Worm (Caenorhabditis elegans) whole organism, late embryonic: ENCODE data around the gene dmsr-6.

ENCODE experiments used
- F13H6.1 ChIP-seq: sonication (generic microtip); optimal IDR thresholded peaks from 2 replicates; lab custom pipeline; 2016; ENCODE audit warnings: missing genetic modification characterization, missing compliant biosample characterization
- Y22D7AL.16 ChIP-seq: sonication (generic microtip); optimal IDR thresholded peaks from 2 replicates; lab custom pipeline; 2016; ENCODE audit warnings: missing genetic modification characterization, missing compliant biosample characterization
- ahr-1 ChIP-seq: sonication (generic microtip); optimal IDR thresholded peaks from 2 replicates; lab custom pipeline; 2016; ENCODE audit warnings: missing genetic modification characterization, missing compliant biosample characterization
- ama-1 ChIP-seq: fragments of 150-350 bp; optimal IDR thresholded peaks from 2 replicates; lab custom pipeline; 2014
- ceh-19 ChIP-seq: fragments of 200-800 bp; sonication (Bioruptor generic); optimal IDR thresholded peaks from 2 replicates; lab custom pipeline; 2018; ENCODE audit warnings: mild to moderate bottlenecking, missing genetic modification characterization, missing compliant biosample characterization
- ceh-2 ChIP-seq: sonication (generic microtip); optimal IDR thresholded peaks from 2 replicates; lab custom pipeline; 2016; ENCODE audit warnings: missing genotype, missing genetic modification characterization, missing compliant biosample characterization
- ceh-24 ChIP-seq: sonication (generic microtip); optimal IDR thresholded peaks from 2 replicates; lab custom pipeline; 2016; ENCODE audit warnings: mild to moderate bottlenecking, missing genetic modification characterization, missing compliant biosample characterization
- ceh-30 ChIP-seq: fragments of 150-350 bp; optimal IDR thresholded peaks from 2 replicates; lab custom pipeline; 2014; ENCODE audit warnings: missing biosample characterization, missing genetic modification characterization
- ceh-31 ChIP-seq: sonication (generic microtip); optimal IDR thresholded peaks from 2 replicates; lab custom pipeline; 2016; ENCODE audit warnings: missing genetic modification characterization, missing compliant biosample characterization
- ceh-34 ChIP-seq: sonication (generic microtip); optimal IDR thresholded peaks from 2 replicates; lab custom pipeline; 2016; ENCODE audit warnings: mild to moderate bottlenecking, missing genetic modification characterization, missing compliant biosample characterization
- ceh-48 ChIP-seq: sonication (generic microtip); optimal IDR thresholded peaks from 2 replicates; lab custom pipeline; 2016; ENCODE audit warnings: missing genetic modification characterization, inconsistent platforms, missing compliant biosample characterization
- ceh-9 ChIP-seq: sonication (generic microtip); optimal IDR thresholded peaks from 2 replicates; lab custom pipeline; 2016; ENCODE audit warnings: mild to moderate bottlenecking, missing genetic modification characterization, inconsistent platforms, missing compliant biosample characterization
- dmd-4 ChIP-seq: sonication (generic microtip); optimal IDR thresholded peaks from 2 replicates; lab custom pipeline; 2016; ENCODE audit warnings: borderline replicate concordance, missing genetic modification characterization, missing compliant biosample characterization
- dve-1 ChIP-seq: sonication (generic microtip); optimal IDR thresholded peaks from 2 replicates; lab custom pipeline; 2017; ENCODE audit warnings: antibody characterized with exemption, mild to moderate bottlenecking, missing genetic modification characterization, missing compliant biosample characterization
- ets-4 ChIP-seq: sonication (generic microtip); optimal IDR thresholded peaks from 2 replicates; lab custom pipeline; 2016; ENCODE audit warnings: missing genetic modification characterization, missing compliant biosample characterization
- eyg-1 ChIP-seq: sonication (generic microtip); optimal IDR thresholded peaks from 2 replicates; lab custom pipeline; 2016; ENCODE audit warnings: missing genotype, missing genetic modification characterization, missing compliant biosample characterization
- fkh-10 ChIP-seq: fragments of 150-350 bp; optimal IDR thresholded peaks from 2 replicates; lab custom pipeline; 2014; ENCODE audit warnings: missing biosample characterization, missing genetic modification reagents, missing genetic modification characterization
- fkh-6 ChIP-seq: sonication (generic microtip); optimal IDR thresholded peaks from 2 replicates; lab custom pipeline; 2016; ENCODE audit warnings: missing genetic modification characterization, missing compliant biosample characterization
- hlh-13 ChIP-seq: fragments of 200-800 bp; sonication (Bioruptor generic); optimal IDR thresholded peaks from 2 replicates; lab custom pipeline; 2018; ENCODE audit warnings: mild to moderate bottlenecking, missing genetic modification characterization, missing compliant biosample characterization
- hlh-15 ChIP-seq: sonication (generic microtip); optimal IDR thresholded peaks from 2 replicates; lab custom pipeline; 2016; ENCODE audit warnings: missing genetic modification characterization, missing compliant biosample characterization
- hlh-30 ChIP-seq: sonication (generic microtip); optimal IDR thresholded peaks from 2 replicates; lab custom pipeline; 2017; ENCODE audit warnings: antibody characterized with exemption, missing genetic modification characterization, missing compliant biosample characterization; ENCODE audit not compliant: insufficient read depth
- nfya-1 ChIP-seq: sonication (generic microtip); optimal IDR thresholded peaks from 2 replicates; lab custom pipeline; 2017; ENCODE audit warnings: missing genetic modification characterization, mild to moderate bottlenecking, missing compliant biosample characterization, antibody characterized with exemption, moderate library complexity
- nhr-11 ChIP-seq: fragments of 150-350 bp; optimal IDR thresholded peaks from 2 replicates; lab custom pipeline; 2014; ENCODE audit warnings: missing biosample characterization, missing genetic modification characterization
- npax-4 ChIP-seq: sonication (generic microtip); optimal IDR thresholded peaks from 2 replicates; lab custom pipeline; 2016; ENCODE audit warnings: missing genetic modification characterization, missing compliant biosample characterization
- pha-2 ChIP-seq: sonication (generic microtip); optimal IDR thresholded peaks from 2 replicates; lab custom pipeline; 2017; ENCODE audit warnings: mild to moderate bottlenecking, missing genetic modification characterization, missing compliant biosample characterization
- pha-4 ChIP-seq: fragments of 150-350 bp; optimal IDR thresholded peaks from 2 replicates; lab custom pipeline; 2018; ENCODE audit warnings: missing biosample characterization, missing genetic modification reagents, missing genetic modification characterization
- pqm-1 ChIP-seq: sonication (generic microtip); optimal IDR thresholded peaks from 2 replicates; lab custom pipeline; 2016; ENCODE audit warnings: missing genetic modification characterization, missing compliant biosample characterization
- sdc-2 ChIP-seq: sonication (generic microtip); optimal IDR thresholded peaks from 2 replicates; lab custom pipeline; 2016; ENCODE audit warnings: missing genotype, missing genetic modification characterization, missing compliant biosample characterization
- syd-9 ChIP-seq: sonication (generic microtip); optimal IDR thresholded peaks from 2 replicates; lab custom pipeline; 2016; ENCODE audit warnings: mild to moderate bottlenecking, missing genetic modification characterization, moderate library complexity, missing compliant biosample characterization
- tbx-2 ChIP-seq: sonication (generic microtip); optimal IDR thresholded peaks from 2 replicates; lab custom pipeline; 2016; ENCODE audit warnings: missing genetic modification characterization, missing compliant biosample characterization
- tbx-7 ChIP-seq: sonication (generic microtip); optimal IDR thresholded peaks from 2 replicates; lab custom pipeline; 2016; ENCODE audit warnings: missing genotype, missing genetic modification characterization, missing compliant biosample characterization
- unc-42 ChIP-seq: sonication (generic microtip); optimal IDR thresholded peaks from 2 replicates; lab custom pipeline; 2016; ENCODE audit warnings: missing genotype, missing genetic modification characterization, missing compliant biosample characterization
- unc-55 ChIP-seq: sonication (generic microtip); optimal IDR thresholded peaks from 2 replicates; lab custom pipeline; 2017; ENCODE audit warnings: missing biosample characterization, missing genetic modification reagents, missing genetic modification characterization
- zip-5 ChIP-seq: sonication (generic microtip); optimal IDR thresholded peaks from 2 replicates; lab custom pipeline; 2016; ENCODE audit warnings: missing genetic modification characterization, missing compliant biosample characterization
- ztf-16 ChIP-seq: sonication (generic microtip); optimal IDR thresholded peaks from 2 replicates; lab custom pipeline; 2017; ENCODE audit warnings: missing genetic modification characterization, missing compliant biosample characterization

The dmsr-6 gene

ce11 chrII:14455332-14455731 lies at the start of gene dmsr-6:
Gene dmsr-6 (plus strand): TSS chrII:14455632.
- no peak for TF ChIP-seq F13H6.1 (tag; lab: Kevin White, UChicago)
- no peak for TF ChIP-seq ahr-1 (tag; lab: Kevin White, UChicago)
- TF ChIP-seq nhr-11 = no peak
- no peak for TF ChIP-seq unc-42
- TF ChIP-seq fkh-10 (GFP tag; lab: Kevin White, UChicago) = no peak
- TF ChIP-seq dve-1 (tag; lab: Kevin White, UChicago) = no peak
- TF ChIP-seq hlh-13 (GFP tag; lab: Kevin White, UChicago) = no peak
- TF ChIP-seq unc-55 (GFP tag; lab: Kevin White, UChicago) = no peak
- no peak for TF ChIP-seq pha-2
- no peak for TF ChIP-seq zip-5
- TF ChIP-seq pqm-1 (tag; lab: Kevin White, UChicago) = no peak
- TF ChIP-seq ceh-34 (tag; lab: Kevin White, UChicago) = no peak
- no peak for TF ChIP-seq ceh-19 (GFP tag; lab: Kevin White, UChicago)
- TF ChIP-seq ceh-9 = no peak
- no peak for TF ChIP-seq ztf-16 (tag; lab: Kevin White, UChicago)
- TF ChIP-seq eyg-1 (tag; lab: Kevin White, UChicago) = no peak
- no peak for TF ChIP-seq tbx-7

- TF ChIP-seq npax-4 (tag; lab: Kevin White, UChicago) = no peak
- TF ChIP-seq ceh-34 (tag; lab: Kevin White, UChicago) = peak; percentile 3
- TF ChIP-seq hlh-30 (tag; lab: Kevin White, UChicago) = no peak
- TF ChIP-seq sdc-2 (tag; lab: Kevin White, UChicago) = peak; percentile 52
- TF ChIP-seq Y22D7AL.16 (tag; lab: Kevin White, UChicago) = no peak
- no peak for TF ChIP-seq ceh-48 (tag; lab: Kevin White, UChicago)
- no peak for TF ChIP-seq ceh-30 (tag; lab: Kevin White, UChicago)
- peak; percentile 56 for TF ChIP-seq fkh-6
- no peak for TF ChIP-seq ahr-1 (tag; lab: Kevin White, UChicago)
- TF ChIP-seq syd-9 = no peak
- no peak for TF ChIP-seq ceh-2
- TF ChIP-seq hlh-15 (tag; lab: Kevin White, UChicago) = no peak
- no peak for TF ChIP-seq nfya-1 (tag; lab: Kevin White, UChicago)
- TF ChIP-seq ets-4 (tag; lab: Kevin White, UChicago) = no peak
These were observed 49.1 kb upstream of the dmsr-6 start for ce11 chrII:14406117-14406935.

DNA sequence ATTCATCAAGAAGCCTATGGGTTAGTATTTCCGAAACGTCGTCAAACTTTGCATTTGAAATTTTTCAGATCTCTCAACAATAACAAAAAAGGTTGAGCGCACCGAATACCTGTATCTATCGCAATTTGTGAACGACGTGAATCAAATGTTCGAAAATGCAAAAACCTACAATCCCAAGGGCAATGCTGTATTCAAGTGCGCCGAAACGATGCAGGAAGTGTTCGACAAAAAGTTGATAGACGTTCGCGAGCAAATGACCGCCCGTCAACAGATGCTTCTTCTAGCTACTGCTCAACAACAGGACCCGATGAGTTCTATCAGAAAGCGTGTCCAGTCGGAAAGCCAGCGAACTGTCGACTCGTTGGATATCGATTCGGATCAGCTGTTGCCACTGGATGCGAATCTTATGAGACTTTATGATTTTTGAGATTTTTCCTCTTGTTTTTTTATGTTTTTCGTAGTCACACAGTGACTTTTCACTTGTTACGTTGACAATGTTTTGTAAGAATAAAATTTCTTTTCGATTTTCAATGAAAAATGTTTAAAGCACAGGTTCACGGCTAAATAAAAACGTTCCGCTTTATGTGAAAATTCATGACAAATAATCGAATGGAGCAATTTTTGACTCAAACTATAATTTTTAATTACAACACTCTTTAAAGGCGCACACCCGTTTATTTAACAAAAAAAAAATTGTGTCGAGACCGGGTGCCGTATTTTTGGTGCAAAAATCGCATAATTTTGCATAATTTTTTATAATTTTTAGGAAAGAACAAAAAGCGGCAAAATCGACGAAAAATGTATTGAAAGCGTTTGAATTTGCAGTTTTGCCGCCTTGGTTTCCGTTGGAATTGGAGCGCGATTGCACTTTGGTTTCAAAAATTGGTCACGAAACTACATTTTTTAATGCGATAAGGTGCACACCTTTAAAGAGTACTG lies 47.8 kb upstream of the dmsr-6 start:
- no peak for TF ChIP-seq pha-4 (tag; lab: Kevin White, UChicago)
- peak; percentile 28 for TF ChIP-seq ama-1 (lab: Kevin White, UChicago)
- peak; percentile 5 for TF ChIP-seq tbx-2 (tag; lab: Kevin White, UChicago)
- peak; percentile 66 for TF ChIP-seq ceh-30 (tag; lab: Kevin White, UChicago)
- no peak for TF ChIP-seq zip-5
- TF ChIP-seq unc-42 = no peak
- TF ChIP-seq ceh-31 (tag; lab: Kevin White, UChicago) = peak; percentile 2
- TF ChIP-seq ceh-24 (tag; lab: Kevin White, UChicago) = peak; percentile 32
- TF ChIP-seq ceh-48 (tag; lab: Kevin White, UChicago) = no peak
- TF ChIP-seq dmd-4 (tag; lab: Kevin White, UChicago) = peak; percentile 4
